Worm (Caenorhabditis elegans): ENCODE data around the gene F47B10.8.

ce11 chrX:10896498-10896897 is 14.1 kb downstream of the F47B10.8 start, which contains the start of gene haly-1:
- TF ChIP-seq dao-5 (tag; optimal IDR thresholded peaks at IDR 0.05) (no peak), him-1 (tag; optimal IDR thresholded peaks at IDR 0.05) (no peak), W03F9.2 (tag; optimal IDR thresholded peaks at IDR 0.05) (no peak)
